Worm (Caenorhabditis elegans): ENCODE results near the gene C08B6.8.

DNA sequence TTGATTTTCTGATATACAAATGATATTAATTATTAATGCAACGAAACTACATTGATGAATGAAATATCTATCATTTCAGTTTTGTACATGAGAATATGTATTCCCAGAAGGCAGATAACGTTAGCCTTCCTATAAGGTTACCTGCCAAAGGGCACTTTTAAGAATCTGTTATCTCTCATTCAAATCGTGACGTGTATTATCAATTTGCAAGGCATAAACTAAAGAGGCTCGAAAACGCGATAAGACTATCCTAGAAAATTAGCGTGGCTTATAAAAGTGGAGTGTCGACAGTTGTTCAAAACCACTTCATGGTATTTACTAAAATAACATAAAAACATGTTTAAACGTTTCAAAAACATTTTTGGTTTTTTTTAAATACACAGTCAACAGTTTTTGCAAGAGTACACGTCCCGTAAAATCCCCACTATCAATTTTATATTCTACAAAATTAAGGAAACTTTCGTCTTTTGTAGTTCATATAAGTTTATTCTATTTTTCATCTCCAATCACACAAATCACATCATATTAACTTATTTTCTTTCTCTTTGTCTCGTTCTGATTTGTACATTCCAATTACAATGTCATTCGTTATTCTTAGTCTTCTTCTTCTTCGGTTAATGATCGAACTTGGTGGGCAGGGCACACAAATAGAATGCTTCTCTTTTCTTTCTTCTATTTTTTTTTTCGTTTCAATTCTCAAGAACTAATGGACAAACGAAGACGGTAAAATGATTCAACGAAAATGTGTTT, 9.5 kb upstream of the C08B6.8 start, which contains the start of gene C08B6.10:
- no peak for TF ChIP-seq ZK546.5 (tag; optimal IDR thresholded peaks at IDR 0.05)
- no peak for TF ChIP-seq egl-27 (tag; optimal IDR thresholded peaks at IDR 0.05)
- TF ChIP-seq nhr-76 (tag; optimal IDR thresholded peaks at IDR 0.05), result no peak
- no peak for TF ChIP-seq Y5F2A.4 (GFP tag; optimal IDR thresholded peaks at IDR 0.05)
- no peak for TF ChIP-seq aly-2 (tag; optimal IDR thresholded peaks at IDR 0.05)
- TF ChIP-seq ctbp-1 (GFP tag; IDR thresholded peaks at IDR 0.05), result no peak
- no peak for TF ChIP-seq snpc-4 (tag; optimal IDR thresholded peaks at IDR 0.05)
- no peak for TF ChIP-seq hlh-11 (tag; optimal IDR thresholded peaks at IDR 0.05)
- TF ChIP-seq zip-11 (GFP tag; IDR thresholded peaks at IDR 0.05), result no peak
- TF ChIP-seq daf-12 (tag; optimal IDR thresholded peaks at IDR 0.05), result no peak
- TF ChIP-seq hlh-30 (tag; optimal IDR thresholded peaks at IDR 0.05; ENCODE audit: insufficient read depth), result no peak
- TF ChIP-seq nhr-11 (tag; optimal IDR thresholded peaks at IDR 0.05), result no peak
- TF ChIP-seq ztf-11 (tag; optimal IDR thresholded peaks at IDR 0.05), result no peak

All from whole organism, L4 larva.